Worm (Caenorhabditis elegans): ENCODE measurements around the gene C53A5.13.

C53A5.13 gene

ce11 chrV:14603755-14604154 lies 57.1 kb downstream of the C53A5.13 start:
- TF ChIP-seq lsy-2 (tag; optimal IDR thresholded peaks at IDR 0.05) (peak in 1 of 2 experiments; percentile 11), mab-5 (tag; optimal IDR thresholded peaks at IDR 0.05) (peak; percentile 56), peb-1 (tag; optimal IDR thresholded peaks at IDR 0.05) (no peak), ztf-4 (tag; optimal IDR thresholded peaks at IDR 0.05) (no peak), unc-62 (GFP tag; optimal IDR thresholded peaks at IDR 0.05) (no peak), unc-55 (GFP tag; optimal IDR thresholded peaks at IDR 0.05) (no peak)

Measured in whole organism, L2 larva.